Fruit fly (Drosophila melanogaster) S2 (cell line): ENCODE data around the gene Flo2.

ENCODE experiments used
- CG8478 ChIP-seq: fragments of >200 bp; optimal IDR thresholded peaks from 2 replicates; lab custom pipeline; 2018
- CTCF ChIP-seq, 2 experiments: fragments of >200 bp; optimal IDR thresholded peaks; 2 replicates each; lab custom pipeline; 2018

dm6 chrX:14960856-14961255, 121.7 kb downstream of the Flo2 start:
- TF ChIP-seq CG8478, result no peak
- TF ChIP-seq CTCF (optimal IDR thresholded peaks at IDR 0.05; lab: Kevin White, UChicago), result peak in 1 of 2 experiments; percentile 6
